Worm (Caenorhabditis elegans) whole organism, L4 larva: ENCODE data around the gene nstp-9.
A peak's percentile ranks its signal among the peaks of the same experiment; 100 is the strongest.

Source experiments
- F49E8.2 ChIP-seq: sonication (generic microtip); optimal IDR thresholded peaks from 2 replicates; lab custom pipeline; 2016; ENCODE audit warnings: missing compliant biosample characterization, mild to moderate bottlenecking, missing genetic modification characterization, borderline replicate concordance
- T20F7.1 ChIP-seq: fragments of 200-800 bp; sonication (Bioruptor generic); optimal IDR thresholded peaks from 2 replicates; lab custom pipeline; 2018; ENCODE audit warnings: mild to moderate bottlenecking, missing genetic modification characterization, missing compliant biosample characterization
- T26A8.4 ChIP-seq: fragments of 200-800 bp; sonication (Bioruptor generic); IDR thresholded peaks from 2 replicates; pipeline ENCODE4 v1.3.6; 2022; ENCODE audit warnings: missing genetic modification characterization, missing compliant biosample characterization
- Y5F2A.4 ChIP-seq: fragments of 200-800 bp; sonication (Bioruptor generic); optimal IDR thresholded peaks from 2 replicates; lab custom pipeline; 2018; ENCODE audit warnings: mild to moderate bottlenecking, missing genetic modification characterization, missing compliant biosample characterization
- aha-1 ChIP-seq: fragments of 150-350 bp; peaks from one replicate; lab custom pipeline; 2014; ENCODE audit warnings: missing biosample characterization, missing genetic modification characterization
- daf-12 ChIP-seq: fragments of 150-350 bp; optimal IDR thresholded peaks from 2 replicates; lab custom pipeline; 2014; ENCODE audit warnings: missing biosample characterization, missing genetic modification reagents, missing genetic modification characterization
- daf-16 ChIP-seq, 3 experiments: sonication (generic microtip); optimal IDR thresholded peaks; 2 replicates each; lab custom pipeline; 2016 to 2017; ENCODE audit warnings: missing genetic modification characterization in 3 of 3, missing genetic modification reagents in 3 of 3, mild to moderate bottlenecking in 2 of 3, missing compliant biosample characterization in 2 of 3, missing biosample characterization in 1 of 3, moderate library complexity in 1 of 3
- dmd-9 ChIP-seq: fragments of 200-800 bp; sonication (Bioruptor generic); IDR thresholded peaks from 2 replicates; pipeline ENCODE4 v1.3.6; 2022; ENCODE audit warnings: missing genetic modification reagents, missing genetic modification characterization, missing compliant biosample characterization
- dpl-1 ChIP-seq: fragments of 150-350 bp; optimal IDR thresholded peaks from 2 replicates; lab custom pipeline; 2014; ENCODE audit warnings: missing biosample characterization, missing genetic modification reagents, missing genetic modification characterization
- duxl-1 ChIP-seq: sonication (generic microtip); optimal IDR thresholded peaks from 2 replicates; lab custom pipeline; 2016; ENCODE audit warnings: mild to moderate bottlenecking, missing genetic modification characterization, moderate library complexity, missing compliant biosample characterization; ENCODE audit not compliant: poor library complexity
- dve-1 ChIP-seq: sonication (generic microtip); optimal IDR thresholded peaks from 2 replicates; lab custom pipeline; 2017; ENCODE audit warnings: antibody characterized with exemption, mild to moderate bottlenecking, missing genetic modification characterization, missing compliant biosample characterization; ENCODE audit not compliant: insufficient read depth
- fkh-10 ChIP-seq: fragments of 150-350 bp; optimal IDR thresholded peaks from 2 replicates; lab custom pipeline; 2014; ENCODE audit warnings: missing biosample characterization, missing genetic modification reagents, missing genetic modification characterization
- hlh-11 ChIP-seq: fragments of 200-800 bp; sonication (Bioruptor generic); optimal IDR thresholded peaks from 2 replicates; lab custom pipeline; 2018; ENCODE audit warnings: mild to moderate bottlenecking, missing genetic modification characterization, missing compliant biosample characterization
- hlh-30 ChIP-seq: sonication (generic microtip); optimal IDR thresholded peaks from 2 replicates; lab custom pipeline; 2017; ENCODE audit warnings: antibody characterized with exemption, mild to moderate bottlenecking, missing genetic modification characterization, missing compliant biosample characterization; ENCODE audit not compliant: insufficient read depth
- lin-29 ChIP-seq: fragments of 200-800 bp; sonication (Bioruptor generic); IDR thresholded peaks from 2 replicates; pipeline ENCODE4 v1.3.6; 2022; ENCODE audit warnings: missing genetic modification reagents, missing genetic modification characterization, missing compliant biosample characterization
- lin-38 ChIP-seq: fragments of 200-800 bp; sonication (Bioruptor generic); IDR thresholded peaks from 2 replicates; pipeline ENCODE4 v1.3.6; 2022; ENCODE audit warnings: missing genetic modification reagents, missing genetic modification characterization, missing compliant biosample characterization
- madf-5 ChIP-seq, 2 experiments: fragments of 200-800 bp; sonication (Bioruptor generic); IDR thresholded peaks; 2 replicates each; pipeline ENCODE4 v1.3.6; 2022; ENCODE audit warnings: missing compliant biosample characterization in 2 of 2, missing genetic modification characterization in 2 of 2
- mdt-29 ChIP-seq: fragments of 200-800 bp; sonication (Bioruptor generic); IDR thresholded peaks from 2 replicates; pipeline ENCODE4 v1.3.6; 2022; ENCODE audit warnings: missing genetic modification reagents, missing genetic modification characterization, missing compliant biosample characterization
- mes-2 ChIP-seq: sonication (generic microtip); optimal IDR thresholded peaks from 2 replicates; lab custom pipeline; 2016; ENCODE audit warnings: missing genotype, mild to moderate bottlenecking, missing genetic modification characterization, missing compliant biosample characterization; ENCODE audit not compliant: poor library complexity, severe bottlenecking
- nhr-102 ChIP-seq: sonication (generic microtip); optimal IDR thresholded peaks from 2 replicates; lab custom pipeline; 2016; ENCODE audit warnings: mild to moderate bottlenecking, missing genetic modification characterization, moderate library complexity, missing compliant biosample characterization
- nhr-237 ChIP-seq: sonication (generic microtip); optimal IDR thresholded peaks from 2 replicates; lab custom pipeline; 2017; ENCODE audit warnings: missing biosample characterization, missing genetic modification characterization
- nhr-28 ChIP-seq: fragments of 150-350 bp; optimal IDR thresholded peaks from 2 replicates; lab custom pipeline; 2014; ENCODE audit warnings: missing biosample characterization, missing genetic modification characterization
- nhr-41 ChIP-seq: fragments of 200-800 bp; sonication (Bioruptor generic); IDR thresholded peaks from 2 replicates; pipeline ENCODE4 v1.3.6; 2022; ENCODE audit warnings: missing genetic modification reagents, missing genetic modification characterization, missing compliant biosample characterization
- nhr-42 ChIP-seq: fragments of 200-800 bp; sonication (Bioruptor generic); IDR thresholded peaks from 2 replicates; pipeline ENCODE4 v1.3.6; 2022; ENCODE audit warnings: missing genetic modification characterization, missing compliant biosample characterization
- nhr-48 ChIP-seq: sonication (generic microtip); optimal IDR thresholded peaks from 2 replicates; lab custom pipeline; 2016; ENCODE audit warnings: mild to moderate bottlenecking, missing genetic modification characterization, missing compliant biosample characterization
- nhr-76 ChIP-seq: fragments of 150-350 bp; optimal IDR thresholded peaks from 2 replicates; lab custom pipeline; 2014; ENCODE audit warnings: missing biosample characterization, missing genetic modification characterization
- nhr-77 ChIP-seq: fragments of 150-350 bp; optimal IDR thresholded peaks from 2 replicates; lab custom pipeline; 2014; ENCODE audit warnings: missing biosample characterization, missing genetic modification characterization
- php-3 ChIP-seq: fragments of 200-800 bp; sonication (Bioruptor generic); IDR thresholded peaks from 2 replicates; pipeline ENCODE4 v1.3.6; 2022; ENCODE audit warnings: missing genetic modification reagents, missing genetic modification characterization, missing compliant biosample characterization
- pqm-1 ChIP-seq: sonication (generic microtip); optimal IDR thresholded peaks from 2 replicates; lab custom pipeline; 2017; ENCODE audit warnings: missing biosample characterization, missing genetic modification characterization
- skn-1 ChIP-seq: fragments of 150-350 bp; optimal IDR thresholded peaks from 2 replicates; lab custom pipeline; 2014; ENCODE audit warnings: missing biosample characterization, missing genetic modification characterization
- snpc-1.2 ChIP-seq: fragments of 200-800 bp; sonication (Bioruptor generic); IDR thresholded peaks from 2 replicates; pipeline ENCODE4 v1.3.6; 2022; ENCODE audit warnings: missing genetic modification reagents, missing genetic modification characterization, missing compliant biosample characterization
- unc-62 ChIP-seq, 3 experiments: fragments of 150-350 bp in 1 of 3; sonication (generic microtip); optimal IDR thresholded peaks in 2 of 3; peaks in 1 of 3; 1 replicate in 1 of 3; 2 replicates in 2 of 3; lab custom pipeline; 2014 to 2017; ENCODE audit warnings: missing biosample characterization in 3 of 3, missing genetic modification characterization in 3 of 3, missing genetic modification reagents in 3 of 3, missing genotype in 1 of 3
- vab-7 ChIP-seq: fragments of 200-800 bp; sonication (Bioruptor generic); IDR thresholded peaks from 2 replicates; pipeline ENCODE4 v1.3.6; 2022; ENCODE audit warnings: missing genetic modification reagents, missing genetic modification characterization, missing compliant biosample characterization
- zag-1 ChIP-seq: fragments of 150-350 bp; optimal IDR thresholded peaks from 2 replicates; lab custom pipeline; 2014; ENCODE audit warnings: missing biosample characterization, missing genetic modification characterization

nstp-9 gene

ce11 chrX:10916194-10916593 lies 3.3 kb downstream of the nstp-9 start:
- TF ChIP-seq mdt-29 (GFP tag; lab: Robert Waterston, UW) (no peak), hlh-11 (tag; lab: Kevin White, UChicago) (peak; percentile 29), dmd-9 (GFP tag; lab: Robert Waterston, UW) (no peak), lin-29 (GFP tag; lab: Robert Waterston, UW) (no peak), skn-1 (tag; lab: Kevin White, UChicago) (no peak), daf-16 (GFP tag; optimal IDR thresholded peaks at IDR 0.05; lab: Kevin White, UChicago) (no peak), daf-16 (tag; optimal IDR thresholded peaks at IDR 0.05; lab: Kevin White, UChicago) (peak; percentile 95), nhr-28 (peak; percentile 45), snpc-1.2 (no peak), dpl-1 (GFP tag; lab: Kevin White, UChicago) (no peak), dve-1 (tag; lab: Kevin White, UChicago) (peak; percentile 72), nhr-237 (no peak), unc-62 (GFP tag; optimal IDR thresholded peaks at IDR 0.05 in 1 of 2; lab: Kevin White, UChicago) (no peak), unc-62 (tag; optimal IDR thresholded peaks at IDR 0.05; lab: Kevin White, UChicago) (no peak), nhr-41 (GFP tag; lab: Robert Waterston, UW) (no peak), T20F7.1 (GFP tag; lab: Kevin White, UChicago) (no peak), madf-5 (GFP tag; IDR thresholded peaks at IDR 0.05; lab: Robert Waterston, UW) (no peak)

ce11 chrX:10914421-10915277 lies 4.9 kb downstream of the nstp-9 start:
- TF ChIP-seq zag-1 (tag; lab: Kevin White, UChicago) (no peak), nhr-42 (GFP tag; lab: Robert Waterston, UW) (no peak), nhr-102 (tag; lab: Kevin White, UChicago) (no peak), unc-62 (GFP tag; optimal IDR thresholded peaks at IDR 0.05 in 1 of 2; lab: Kevin White, UChicago) (peak in 1 of 2 experiments; percentile 93), unc-62 (tag; optimal IDR thresholded peaks at IDR 0.05; lab: Kevin White, UChicago) (no peak), daf-12 (tag; lab: Kevin White, UChicago) (no peak), daf-16 (GFP tag; optimal IDR thresholded peaks at IDR 0.05; lab: Kevin White, UChicago) (no peak), daf-16 (tag; optimal IDR thresholded peaks at IDR 0.05; lab: Kevin White, UChicago) (peak; percentile 80), Y5F2A.4 (no peak), vab-7 (GFP tag; lab: Robert Waterston, UW) (no peak), pqm-1 (tag; lab: Kevin White, UChicago) (peak; percentile 49), hlh-11 (tag; lab: Kevin White, UChicago) (peak; percentile 57), dve-1 (tag; lab: Kevin White, UChicago) (peak; percentile 30), mes-2 (no peak), nhr-77 (tag; lab: Kevin White, UChicago) (no peak), nhr-48 (tag; lab: Kevin White, UChicago) (peak; percentile 23), lin-38 (GFP tag; lab: Robert Waterston, UW) (no peak), php-3 (GFP tag; lab: Robert Waterston, UW) (0 out of 2 replicates have a peak, but pooled peaks have one; percentile 18), hlh-30 (peak; percentile 50)

- TF ChIP-seq fkh-10 (no peak), F49E8.2 (tag; lab: Kevin White, UChicago) (no peak), nhr-76 (tag; lab: Kevin White, UChicago) (no peak), dpl-1 (GFP tag; lab: Kevin White, UChicago) (no peak)
- TF ChIP-seq, all 104 proteins: peak for 0
Observed at ce11 chrX:10913981-10914380, 5.5 kb downstream of the nstp-9 start, which contains the start of gene F47B10.9. Gene F47B10.9, minus strand, starts transcription at chrX:10914081.

ce11 chrX:10910716-10911115 lies 8.8 kb downstream of the nstp-9 start, which contains the start of gene F47B10.8:
Gene F47B10.8, minus strand, starts transcription at chrX:10910816.
- peak; percentile 8 for TF ChIP-seq aha-1
- no peak for TF ChIP-seq duxl-1 (tag; lab: Kevin White, UChicago)
- no peak for TF ChIP-seq T26A8.4 (GFP tag; lab: Robert Waterston, UW)
- peak in 1 of 2 experiments; percentile 4 for TF ChIP-seq daf-16 (GFP tag; optimal IDR thresholded peaks at IDR 0.05; lab: Kevin White, UChicago)
- no peak for TF ChIP-seq daf-16 (tag; optimal IDR thresholded peaks at IDR 0.05; lab: Kevin White, UChicago)
- TF ChIP-seq, all 104 proteins: peak for 2
